Fruit fly (Drosophila melanogaster) whole organism, embryonic: ENCODE data around the gene CG31949.

ENCODE experiments used
- Atf-2 ChIP-seq: fragments of 200-800 bp; sonication (Bioruptor generic); optimal IDR thresholded peaks from 2 replicates; lab custom pipeline; 2016; ENCODE audit warnings: missing biosample characterization, missing genetic modification characterization
- CG10462 ChIP-seq: fragments of 200-800 bp; sonication (Bioruptor generic); optimal IDR thresholded peaks from 2 replicates; lab custom pipeline; 2016; ENCODE audit warnings: missing biosample characterization, missing genetic modification characterization
- CG14710 ChIP-seq: fragments of 200-800 bp; sonication (Bioruptor generic); optimal IDR thresholded peaks from 3 replicates; lab custom pipeline; 2019; ENCODE audit warnings: missing biosample characterization, mild to moderate bottlenecking, missing genetic modification characterization, moderate library complexity
- CG18764 ChIP-seq: fragments of 200-800 bp; sonication (Bioruptor generic); optimal IDR thresholded peaks from 3 replicates; lab custom pipeline; 2016; ENCODE audit warnings: missing biosample characterization, missing genetic modification characterization
- CG2120 ChIP-seq: fragments of 200-800 bp; sonication (Bioruptor generic); optimal IDR thresholded peaks from 3 replicates; lab custom pipeline; 2016; ENCODE audit warnings: missing biosample characterization, missing genetic modification characterization

dm6 chr2L:2269040-2269439 lies 30.9 kb upstream of the CG31949 start, which contains the start of gene CG17242:
- TF ChIP-seq CG18764 (GFP tag; lab: Kevin White, UChicago), result no peak
- no peak for TF ChIP-seq Atf-2
- no peak for TF ChIP-seq CG14710 (tag; lab: Kevin White, UChicago)
- no peak for TF ChIP-seq CG10462 (GFP tag; lab: Kevin White, UChicago)
- no peak for TF ChIP-seq CG2120 (GFP tag; lab: Kevin White, UChicago)
